Fruit fly (Drosophila melanogaster) whole organism, embryonic: ENCODE data around the gene Pez.

Experiments
- CG13287 ChIP-seq: fragments of 200-800 bp; sonication (Bioruptor generic); IDR thresholded peaks from 2 replicates; pipeline ENCODE4 v1.3.6; 2022; ENCODE audit warnings: missing biosample characterization, missing genetic modification characterization; ENCODE audit not compliant: partially characterized antibody
- MTF-1 ChIP-seq: fragments of 200-800 bp; sonication (Bioruptor generic); optimal IDR thresholded peaks from 2 replicates; lab custom pipeline; 2018; ENCODE audit warnings: missing biosample characterization, mild to moderate bottlenecking, missing genetic modification characterization, borderline replicate concordance
- maf-S ChIP-seq: fragments of 200-800 bp; sonication (Bioruptor generic); optimal IDR thresholded peaks from 2 replicates; lab custom pipeline; 2016; ENCODE audit warnings: missing biosample characterization, missing genetic modification characterization
- org-1 ChIP-seq: fragments of 200-800 bp; sonication (Bioruptor generic); optimal IDR thresholded peaks from 2 replicates; lab custom pipeline; 2017; ENCODE audit warnings: missing biosample characterization, missing genetic modification characterization

- TF ChIP-seq CG13287 (GFP tag; lab: Robert Waterston, UW) (no peak), maf-S (GFP tag; lab: Kevin White, UChicago) (no peak), MTF-1 (GFP tag; lab: Kevin White, UChicago) (no peak), org-1 (no peak)
Observed at dm6 chr2L:6371025-6371641, 32.7 kb upstream of the Pez start.
